Worm (Caenorhabditis elegans): Measurements from ENCODE around the gene vps-15.

vps-15 gene

ce11 chrII:11936393-11936792 lies 20.7 kb upstream of the vps-15 start:
- no peak for TF ChIP-seq F16B12.6 (tag; optimal IDR thresholded peaks at IDR 0.05)
- TF ChIP-seq efl-1 (optimal IDR thresholded peaks at IDR 0.05), result no peak
- TF ChIP-seq efl-1 (GFP tag; optimal IDR thresholded peaks at IDR 0.05 in 1 of 2), result peak in 1 of 2 experiments; percentile 66
- TF ChIP-seq nhr-237 (tag; optimal IDR thresholded peaks at IDR 0.05), result no peak
- TF ChIP-seq nhr-47 (tag; optimal IDR thresholded peaks at IDR 0.05), result no peak
- TF ChIP-seq sup-37 (GFP tag; optimal IDR thresholded peaks at IDR 0.05), result no peak

DNA sequence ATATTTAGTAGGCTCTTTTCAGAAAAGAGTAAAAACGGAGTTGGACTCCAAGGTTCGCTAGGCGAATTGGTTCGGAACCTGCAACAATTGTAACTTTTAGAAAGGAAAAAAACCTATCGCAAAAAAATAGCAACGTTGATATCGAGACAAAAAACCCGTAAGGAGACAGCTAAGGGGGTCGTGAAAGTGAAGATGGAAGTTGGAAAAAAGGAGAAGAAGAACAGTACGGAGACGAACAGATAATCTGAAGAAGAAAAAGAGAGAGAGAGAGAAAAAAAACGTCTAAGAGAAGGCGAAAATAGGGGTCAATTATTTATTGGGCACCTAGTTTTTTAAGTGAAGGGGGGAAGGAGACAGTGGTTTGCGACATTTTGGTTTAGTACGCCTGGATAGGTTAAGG lies 19.6 kb upstream of the vps-15 start, which contains the start of gene lin-29:
Gene lin-29 (minus strand): TSS at position 78 of the 400 bp plus-strand sequence.
- peak; percentile 73 for TF ChIP-seq blmp-1 (tag; optimal IDR thresholded peaks at IDR 0.05)
- TF ChIP-seq ceh-90 (tag; optimal IDR thresholded peaks at IDR 0.05), result no peak
- no peak for TF ChIP-seq F16B12.6 (tag; optimal IDR thresholded peaks at IDR 0.05)
- no peak for TF ChIP-seq unc-30 (tag; optimal IDR thresholded peaks at IDR 0.05)
- no peak for TF ChIP-seq irx-1 (tag; optimal IDR thresholded peaks at IDR 0.05)
- no peak for TF ChIP-seq lir-3 (tag; optimal IDR thresholded peaks at IDR 0.05; ENCODE audit: poor library complexity)

ce11 chrII:11930132-11930531 lies 14.5 kb upstream of the vps-15 start:
- no peak for TF ChIP-seq hlh-4 (tag; optimal IDR thresholded peaks at IDR 0.05)
- TF ChIP-seq pax-3 (tag; optimal IDR thresholded peaks at IDR 0.05), result no peak
- no peak for TF ChIP-seq lir-3 (tag; optimal IDR thresholded peaks at IDR 0.05; ENCODE audit: poor library complexity)
- no peak for TF ChIP-seq tbx-2 (tag; optimal IDR thresholded peaks at IDR 0.05)
- TF ChIP-seq nhr-85 (tag), result no peak
- no peak for TF ChIP-seq ceh-90 (tag; optimal IDR thresholded peaks at IDR 0.05)
- TF ChIP-seq isw-1 (GFP tag; IDR thresholded peaks at IDR 0.05), result no peak
- no peak for TF ChIP-seq pqm-1 (tag; optimal IDR thresholded peaks at IDR 0.05)
- no peak for TF ChIP-seq unc-98 (GFP tag; IDR thresholded peaks at IDR 0.05)
- TF ChIP-seq nhr-84 (tag; optimal IDR thresholded peaks at IDR 0.05), result no peak

- TF ChIP-seq fos-1 (tag; optimal IDR thresholded peaks at IDR 0.05) (no peak), blmp-1 (tag; optimal IDR thresholded peaks at IDR 0.05) (peak; percentile 78), nhr-12 (tag; optimal IDR thresholded peaks at IDR 0.05) (no peak), lin-14 (GFP tag; optimal IDR thresholded peaks at IDR 0.05) (peak; percentile 26), efl-1 (optimal IDR thresholded peaks at IDR 0.05) (no peak), efl-1 (GFP tag; optimal IDR thresholded peaks at IDR 0.05 in 1 of 2) (peak in 1 of 2 experiments; percentile 65), lin-35 (GFP tag; optimal IDR thresholded peaks at IDR 0.05) (no peak), lsy-2 (tag; optimal IDR thresholded peaks at IDR 0.05) (no peak)
Measured at ce11 chrII:11928752-11929151, 13.1 kb upstream of the vps-15 start.

ce11 chrII:11926501-11926900 lies 10.8 kb upstream of the vps-15 start:
- TF ChIP-seq dpl-1 (GFP tag; optimal IDR thresholded peaks at IDR 0.05), result no peak
- no peak for TF ChIP-seq ets-5 (GFP tag; IDR thresholded peaks at IDR 0.05)
- no peak for TF ChIP-seq lin-13 (GFP tag; optimal IDR thresholded peaks at IDR 0.05)
- no peak for TF ChIP-seq Y116A8C.19 (tag; optimal IDR thresholded peaks at IDR 0.05; ENCODE audit: borderline replicate concordance)
- TF ChIP-seq elt-2 (tag; optimal IDR thresholded peaks at IDR 0.05), result no peak
- no peak for TF ChIP-seq C34B4.2 (tag; optimal IDR thresholded peaks at IDR 0.05)
- no peak for TF ChIP-seq mdl-1 (tag; optimal IDR thresholded peaks at IDR 0.05)
- TF ChIP-seq elt-3 (tag; optimal IDR thresholded peaks at IDR 0.05), result no peak
- no peak for TF ChIP-seq lsy-2 (tag; optimal IDR thresholded peaks at IDR 0.05)
- TF ChIP-seq efl-1 (optimal IDR thresholded peaks at IDR 0.05), result no peak
- no peak for TF ChIP-seq efl-1 (GFP tag; optimal IDR thresholded peaks at IDR 0.05 in 1 of 2)
- no peak for TF ChIP-seq blmp-1 (tag; optimal IDR thresholded peaks at IDR 0.05)
- TF ChIP-seq nhr-12 (tag; optimal IDR thresholded peaks at IDR 0.05), result no peak
- TF ChIP-seq lir-3 (tag; optimal IDR thresholded peaks at IDR 0.05; ENCODE audit: poor library complexity), result no peak
- no peak for TF ChIP-seq nhr-77 (tag; optimal IDR thresholded peaks at IDR 0.05)
- no peak for TF ChIP-seq nhr-237 (tag; optimal IDR thresholded peaks at IDR 0.05)
- TF ChIP-seq ceh-90 (tag; optimal IDR thresholded peaks at IDR 0.05), result no peak
- TF ChIP-seq sox-4 (tag; optimal IDR thresholded peaks at IDR 0.05), result no peak
- no peak for TF ChIP-seq fkh-8 (tag; optimal IDR thresholded peaks at IDR 0.05)

Data from whole organism, L1 larva.